Worm (Caenorhabditis elegans) whole organism, L3 larva: ENCODE measurements around the gene F54A3.2.
A peak's percentile ranks its signal among the peaks of the same experiment; 100 is the strongest.

Experiments used
- aly-2 ChIP-seq: fragments of 150-350 bp; optimal IDR thresholded peaks from 2 replicates; lab custom pipeline; 2014; ENCODE audit warnings: missing biosample characterization, missing genetic modification characterization
- ceh-16 ChIP-seq: sonication (generic microtip); optimal IDR thresholded peaks from 2 replicates; lab custom pipeline; 2017; ENCODE audit warnings: missing biosample characterization, missing genetic modification characterization
- ceh-82 ChIP-seq: fragments of 150-350 bp; optimal IDR thresholded peaks from 2 replicates; lab custom pipeline; 2014; ENCODE audit warnings: missing biosample characterization, missing genetic modification characterization
- egl-5 ChIP-seq: fragments of 150-350 bp; optimal IDR thresholded peaks from 2 replicates; lab custom pipeline; 2017; ENCODE audit warnings: missing biosample characterization, missing genetic modification reagents, missing genetic modification characterization, inconsistent platforms
- elt-1 ChIP-seq: fragments of 150-350 bp; optimal IDR thresholded peaks from 2 replicates; lab custom pipeline; 2014; ENCODE audit warnings: missing biosample characterization, missing genetic modification characterization
- elt-2 ChIP-seq: sonication (generic microtip); optimal IDR thresholded peaks from 2 replicates; lab custom pipeline; 2016; ENCODE audit warnings: missing genetic modification reagents, mild to moderate bottlenecking, missing genetic modification characterization, missing compliant biosample characterization
- eor-1 ChIP-seq, 2 experiments: fragments of 150-350 bp; optimal IDR thresholded peaks; 2 replicates each; lab custom pipeline; 2014 to 2018; ENCODE audit warnings: missing biosample characterization in 2 of 2, missing genetic modification characterization in 2 of 2
- fkh-10 ChIP-seq: sonication (generic microtip); optimal IDR thresholded peaks from 2 replicates; lab custom pipeline; 2017; ENCODE audit warnings: missing biosample characterization, missing genetic modification reagents, missing genetic modification characterization
- fkh-2 ChIP-seq: fragments of 150-350 bp; optimal IDR thresholded peaks from 2 replicates; lab custom pipeline; 2014; ENCODE audit warnings: missing biosample characterization, missing genetic modification reagents, missing genetic modification characterization
- hmg-11 ChIP-seq: sonication (generic microtip); optimal IDR thresholded peaks from 2 replicates; lab custom pipeline; 2016; ENCODE audit warnings: missing genetic modification characterization, missing compliant biosample characterization
- jun-1 ChIP-seq: fragments of 150-350 bp; optimal IDR thresholded peaks from 2 replicates; lab custom pipeline; 2014; ENCODE audit warnings: missing biosample characterization, missing genetic modification reagents, missing genetic modification characterization
- lin-15B ChIP-seq: fragments of 150-350 bp; optimal IDR thresholded peaks from 2 replicates; lab custom pipeline; 2014; ENCODE audit warnings: missing biosample characterization, missing genetic modification characterization
- lin-39 ChIP-seq: fragments of 150-350 bp; optimal IDR thresholded peaks from 2 replicates; lab custom pipeline; 2018; ENCODE audit warnings: missing biosample characterization, missing genetic modification reagents, missing genetic modification characterization
- lsy-12 ChIP-seq: sonication (generic microtip); optimal IDR thresholded peaks from 2 replicates; lab custom pipeline; 2016; ENCODE audit warnings: mild to moderate bottlenecking, missing genetic modification characterization, missing compliant biosample characterization
- nfya-1 ChIP-seq: sonication (generic microtip); optimal IDR thresholded peaks from 2 replicates; lab custom pipeline; 2017; ENCODE audit warnings: missing genetic modification characterization, mild to moderate bottlenecking, missing compliant biosample characterization, antibody characterized with exemption, moderate library complexity; ENCODE audit not compliant: insufficient read depth
- nhr-11 ChIP-seq: fragments of 150-350 bp; optimal IDR thresholded peaks from 2 replicates; lab custom pipeline; 2014; ENCODE audit warnings: missing biosample characterization, missing genetic modification characterization
- nhr-23 ChIP-seq: fragments of 150-350 bp; optimal IDR thresholded peaks from 2 replicates; lab custom pipeline; 2014; ENCODE audit warnings: missing biosample characterization, missing genetic modification reagents, missing genetic modification characterization
- nhr-43 ChIP-seq: sonication (generic microtip); optimal IDR thresholded peaks from 2 replicates; lab custom pipeline; 2016; ENCODE audit warnings: mild to moderate bottlenecking, missing genetic modification characterization, missing compliant biosample characterization; ENCODE audit not compliant: poor library complexity, severe bottlenecking
- nhr-67 ChIP-seq: fragments of 150-350 bp; optimal IDR thresholded peaks from 2 replicates; lab custom pipeline; 2014; ENCODE audit warnings: missing biosample characterization, missing genetic modification characterization
- pha-4 ChIP-seq: fragments of 150-350 bp; optimal IDR thresholded peaks from 2 replicates; lab custom pipeline; 2014; ENCODE audit warnings: missing biosample characterization, missing genetic modification reagents, missing genetic modification characterization
- pqm-1 ChIP-seq: fragments of 150-350 bp; optimal IDR thresholded peaks from 2 replicates; lab custom pipeline; 2017; ENCODE audit warnings: missing biosample characterization, missing genetic modification characterization, inconsistent platforms
- sea-2 ChIP-seq: fragments of 150-350 bp; sonication (generic microtip); optimal IDR thresholded peaks from 4 replicates; lab custom pipeline; 2014; ENCODE audit warnings: missing biosample characterization, missing genetic modification reagents, missing genetic modification characterization
- skn-1 ChIP-seq: fragments of 150-350 bp; optimal IDR thresholded peaks from 2 replicates; lab custom pipeline; 2014; ENCODE audit warnings: missing biosample characterization, missing genetic modification characterization
- snpc-4 ChIP-seq: fragments of 150-350 bp; optimal IDR thresholded peaks from 2 replicates; lab custom pipeline; 2014; ENCODE audit warnings: missing biosample characterization, missing genetic modification characterization
- tbx-2 ChIP-seq: sonication (generic microtip); optimal IDR thresholded peaks from 2 replicates; lab custom pipeline; 2016; ENCODE audit warnings: mild to moderate bottlenecking, missing genetic modification characterization, missing compliant biosample characterization
- zag-1 ChIP-seq: fragments of 150-350 bp; optimal IDR thresholded peaks from 2 replicates; lab custom pipeline; 2014; ENCODE audit warnings: missing biosample characterization, missing genetic modification characterization

The F54A3.2 gene

ce11 chrII:2243342-2243741 lies at the start of gene F54A3.2:
F54A3.2 (plus strand) TSS chrII:2243642.
- TF ChIP-seq skn-1 (no peak), egl-5 (no peak)

- no peak for TF ChIP-seq fkh-2 (tag; lab: Kevin White, UChicago)
- TF ChIP-seq elt-2 (tag; lab: Kevin White, UChicago), result peak; percentile 35
- TF ChIP-seq tbx-2, result no peak
- peak; percentile 18 for TF ChIP-seq lin-39
- TF ChIP-seq fkh-10 (GFP tag; lab: Kevin White, UChicago), result peak; percentile 34
- no peak for TF ChIP-seq egl-5
- peak; percentile 95 for TF ChIP-seq pha-4 (tag; lab: Kevin White, UChicago)
- TF ChIP-seq snpc-4, result peak; percentile 40
- peak; percentile 36 for TF ChIP-seq jun-1
- peak; percentile 67 for TF ChIP-seq nfya-1 (tag; lab: Kevin White, UChicago)
- TF ChIP-seq elt-1 (tag; lab: Kevin White, UChicago), result no peak
- peak; percentile 58 for TF ChIP-seq hmg-11 (tag; lab: Kevin White, UChicago)
- peak; percentile 25 for TF ChIP-seq lin-15B (tag; lab: Kevin White, UChicago)
- peak; percentile 15 for TF ChIP-seq pqm-1 (tag; lab: Kevin White, UChicago)
- TF ChIP-seq nhr-67, result no peak
Measured at ce11 chrII:2195541-2195940, 47.9 kb upstream of the F54A3.2 start.

- peak; percentile 16 for TF ChIP-seq pha-4 (tag; lab: Kevin White, UChicago)
- no peak for TF ChIP-seq eor-1 (tag; optimal IDR thresholded peaks at IDR 0.05; lab: Kevin White, UChicago)
Measured at ce11 chrII:2196742-2197141, 46.7 kb upstream of the F54A3.2 start.

ce11 chrII:2197555-2198288 lies 45.7 kb upstream of the F54A3.2 start, which contains the start of gene C33C12.1:
C33C12.1 (plus strand) TSS chrII:2198238.
- peak; percentile 34 for TF ChIP-seq lin-39
- no peak for TF ChIP-seq zag-1 (tag; lab: Kevin White, UChicago)
- no peak for TF ChIP-seq nhr-23 (tag; lab: Kevin White, UChicago)
- TF ChIP-seq fkh-10 (GFP tag; lab: Kevin White, UChicago), result peak; percentile 13
- peak; percentile 12 for TF ChIP-seq nfya-1 (tag; lab: Kevin White, UChicago)
- TF ChIP-seq hmg-11 (tag; lab: Kevin White, UChicago), result peak; percentile 18

ce11 chrII:2202147-2202546 lies 41.3 kb upstream of the F54A3.2 start:
- TF ChIP-seq nhr-43 (tag; lab: Kevin White, UChicago), result no peak
- TF ChIP-seq elt-2 (tag; lab: Kevin White, UChicago), result no peak
- no peak for TF ChIP-seq skn-1
- TF ChIP-seq ceh-16 (tag; lab: Kevin White, UChicago), result no peak
- TF ChIP-seq aly-2 (tag; lab: Kevin White, UChicago), result no peak
- no peak for TF ChIP-seq ceh-82 (tag; lab: Kevin White, UChicago)
- TF ChIP-seq zag-1 (tag; lab: Kevin White, UChicago), result no peak
- no peak for TF ChIP-seq lin-39
- no peak for TF ChIP-seq lsy-12 (tag; lab: Kevin White, UChicago)
- TF ChIP-seq nhr-67, result no peak
- TF ChIP-seq, all 47 proteins: peak for 0

- TF ChIP-seq lin-39 (peak; percentile 41), elt-2 (tag; lab: Kevin White, UChicago) (peak; percentile 5), pha-4 (tag; lab: Kevin White, UChicago) (peak; percentile 50), lin-15B (tag; lab: Kevin White, UChicago) (peak; percentile 67), sea-2 (no peak), tbx-2 (no peak), nfya-1 (tag; lab: Kevin White, UChicago) (peak; percentile 44), hmg-11 (tag; lab: Kevin White, UChicago) (no peak), eor-1 (tag; optimal IDR thresholded peaks at IDR 0.05; lab: Kevin White, UChicago) (no peak), nhr-11 (tag; lab: Kevin White, UChicago) (no peak)
Measured at ce11 chrII:2204077-2204476, 39.4 kb upstream of the F54A3.2 start, which contains the start of gene Y59C2A.2. Y59C2A.2 (minus strand) TSS chrII:2204137.
